Fruit fly (Drosophila melanogaster): ENCODE data around the gene CG31244.

- no peak for TF ChIP-seq ttk (optimal IDR thresholded peaks at IDR 0.05)
- TF ChIP-seq Myc (optimal IDR thresholded peaks at IDR 0.05): no peak
- TF ChIP-seq h (optimal IDR thresholded peaks at IDR 0.05): no peak
- no peak for TF ChIP-seq insv (optimal IDR thresholded peaks at IDR 0.05)
Measured at dm6 chr3R:19411371-19411770, 13.0 kb upstream of the CG31244 start.

Data from Kc167 (cell line).